Worm (Caenorhabditis elegans): Measurements from ENCODE around the gene F10A3.4.

The F10A3.4 gene

ce11 chrV:16127401-16127800, 21.5 kb upstream of the F10A3.4 start, which contains the start of gene fbxa-143:
fbxa-143 (minus strand) TSS chrV:16127501.
- TF ChIP-seq sptf-1 (tag; optimal IDR thresholded peaks at IDR 0.05) (no peak), elt-1 (tag; optimal IDR thresholded peaks at IDR 0.05; ENCODE audit: borderline replicate concordance, insufficient read depth) (no peak), drap-1 (GFP tag; optimal IDR thresholded peaks at IDR 0.05) (no peak), snpc-4 (tag; optimal IDR thresholded peaks at IDR 0.05) (no peak), flh-1 (GFP tag; optimal IDR thresholded peaks at IDR 0.05) (no peak), elt-3 (tag; optimal IDR thresholded peaks at IDR 0.05) (no peak), lin-13 (tag; optimal IDR thresholded peaks at IDR 0.05) (no peak), nhr-237 (tag; optimal IDR thresholded peaks at IDR 0.05) (no peak), ceh-83 (GFP tag; optimal IDR thresholded peaks at IDR 0.05) (no peak), nhr-28 (tag; optimal IDR thresholded peaks at IDR 0.05) (no peak), pha-4 (tag; optimal IDR thresholded peaks at IDR 0.05) (no peak), M03D4.4 (tag; optimal IDR thresholded peaks at IDR 0.05) (no peak), cnd-1 (tag; optimal IDR thresholded peaks at IDR 0.05) (no peak), ceh-39 (tag; optimal IDR thresholded peaks at IDR 0.05) (no peak), zip-8 (tag; optimal IDR thresholded peaks at IDR 0.05) (no peak), nhr-76 (tag; optimal IDR thresholded peaks at IDR 0.05) (no peak), mep-1 (tag; optimal IDR thresholded peaks at IDR 0.05) (no peak), ham-2 (GFP tag; optimal IDR thresholded peaks at IDR 0.05) (no peak)

- TF ChIP-seq ztf-11 (tag; optimal IDR thresholded peaks at IDR 0.05) = no peak
- TF ChIP-seq sptf-1 (tag; optimal IDR thresholded peaks at IDR 0.05) = no peak
- no peak for TF ChIP-seq nhr-28 (tag; optimal IDR thresholded peaks at IDR 0.05)
- TF ChIP-seq unc-62 (GFP tag; optimal IDR thresholded peaks at IDR 0.05) = no peak
- no peak for TF ChIP-seq nhr-2 (tag; optimal IDR thresholded peaks at IDR 0.05)
- no peak for TF ChIP-seq pha-4 (tag; optimal IDR thresholded peaks at IDR 0.05)
- TF ChIP-seq lin-13 (tag; optimal IDR thresholded peaks at IDR 0.05) = no peak
- no peak for TF ChIP-seq cnd-1 (tag; optimal IDR thresholded peaks at IDR 0.05)
- TF ChIP-seq elt-1 (tag; optimal IDR thresholded peaks at IDR 0.05; ENCODE audit: borderline replicate concordance, insufficient read depth) = no peak
- no peak for TF ChIP-seq flh-1 (GFP tag; optimal IDR thresholded peaks at IDR 0.05)
- no peak for TF ChIP-seq mls-2 (tag; optimal IDR thresholded peaks at IDR 0.05)
- TF ChIP-seq unc-39 (tag; optimal IDR thresholded peaks at IDR 0.05) = no peak
- TF ChIP-seq zip-8 (tag; optimal IDR thresholded peaks at IDR 0.05) = no peak
- TF ChIP-seq mab-5 (tag; optimal IDR thresholded peaks at IDR 0.05) = no peak
- TF ChIP-seq lsy-2 (tag; optimal IDR thresholded peaks at IDR 0.05) = no peak
- TF ChIP-seq bed-3 (GFP tag; optimal IDR thresholded peaks at IDR 0.05) = no peak
- no peak for TF ChIP-seq lin-32 (GFP tag; optimal IDR thresholded peaks at IDR 0.05)
These were observed 19.8 kb upstream of the F10A3.4 start for ce11 chrV:16129116-16129515.

- no peak for TF ChIP-seq zip-8 (tag; optimal IDR thresholded peaks at IDR 0.05)
- no peak for TF ChIP-seq ham-2 (GFP tag; optimal IDR thresholded peaks at IDR 0.05)
- no peak for TF ChIP-seq mep-1 (tag; optimal IDR thresholded peaks at IDR 0.05)
- no peak for TF ChIP-seq M03D4.4 (tag; optimal IDR thresholded peaks at IDR 0.05)
- no peak for TF ChIP-seq unc-62 (GFP tag; optimal IDR thresholded peaks at IDR 0.05)
- no peak for TF ChIP-seq drap-1 (GFP tag; optimal IDR thresholded peaks at IDR 0.05)
- no peak for TF ChIP-seq lsy-2 (tag; optimal IDR thresholded peaks at IDR 0.05)
- no peak for TF ChIP-seq bed-3 (GFP tag; optimal IDR thresholded peaks at IDR 0.05)
- TF ChIP-seq sem-2 (GFP tag; optimal IDR thresholded peaks at IDR 0.05) = no peak
- TF ChIP-seq unc-39 (tag; optimal IDR thresholded peaks at IDR 0.05) = no peak
- TF ChIP-seq ceh-43 (GFP tag; optimal IDR thresholded peaks at IDR 0.05) = no peak
- no peak for TF ChIP-seq ceh-83 (GFP tag; optimal IDR thresholded peaks at IDR 0.05)
- no peak for TF ChIP-seq ces-1 (GFP tag; optimal IDR thresholded peaks at IDR 0.05)
- no peak for TF ChIP-seq lin-13 (tag; optimal IDR thresholded peaks at IDR 0.05)
- TF ChIP-seq nhr-28 (tag; optimal IDR thresholded peaks at IDR 0.05) = no peak
- TF ChIP-seq sptf-1 (tag; optimal IDR thresholded peaks at IDR 0.05) = no peak
- TF ChIP-seq nhr-237 (tag; optimal IDR thresholded peaks at IDR 0.05) = no peak
These were observed 17.7 kb upstream of the F10A3.4 start, which contains the start of gene fbxa-142 for ce11 chrV:16131249-16131648. fbxa-142 (minus strand) TSS chrV:16131349.

- no peak for TF ChIP-seq mls-2 (tag; optimal IDR thresholded peaks at IDR 0.05)
- TF ChIP-seq ztf-11 (tag; optimal IDR thresholded peaks at IDR 0.05) = no peak
- no peak for TF ChIP-seq nhr-28 (tag; optimal IDR thresholded peaks at IDR 0.05)
- TF ChIP-seq nhr-2 (tag; optimal IDR thresholded peaks at IDR 0.05) = no peak
- no peak for TF ChIP-seq lin-13 (tag; optimal IDR thresholded peaks at IDR 0.05)
- TF ChIP-seq hlh-1 (tag; optimal IDR thresholded peaks at IDR 0.05) = no peak
- no peak for TF ChIP-seq sptf-1 (tag; optimal IDR thresholded peaks at IDR 0.05)
These were observed 16.7 kb upstream of the F10A3.4 start for ce11 chrV:16132215-16132614.

DNA sequence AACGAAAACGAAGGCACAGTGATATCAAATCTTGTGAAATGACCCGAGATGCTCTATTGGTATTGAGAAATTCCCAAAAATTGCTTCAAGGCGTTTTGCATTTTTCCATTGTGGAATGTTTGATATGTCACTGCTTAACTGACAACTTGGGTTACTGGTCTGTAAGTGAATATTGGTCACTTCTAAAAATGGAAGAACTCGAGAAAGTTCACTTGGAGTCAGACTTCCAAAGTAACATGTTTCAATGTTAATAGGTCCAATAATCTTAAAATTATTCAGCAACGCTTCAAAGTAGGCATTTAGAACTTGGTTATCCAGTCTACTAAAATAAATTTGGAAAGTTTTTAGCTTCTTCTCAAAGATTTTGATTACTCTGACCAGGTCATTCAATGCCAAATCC, 16.2 kb upstream of the F10A3.4 start, which contains the start of gene fbxa-144:
TSS of gene fbxa-144 (minus strand) at position 101 of the 400 bp plus-strand sequence.
- TF ChIP-seq mls-2 (tag; optimal IDR thresholded peaks at IDR 0.05) (no peak), flh-1 (GFP tag; optimal IDR thresholded peaks at IDR 0.05) (no peak), blmp-1 (tag; optimal IDR thresholded peaks at IDR 0.05) (no peak), tbx-8 (GFP tag; optimal IDR thresholded peaks at IDR 0.05) (no peak), hlh-1 (tag; optimal IDR thresholded peaks at IDR 0.05) (no peak), ceh-39 (tag; optimal IDR thresholded peaks at IDR 0.05) (no peak), ham-2 (GFP tag; optimal IDR thresholded peaks at IDR 0.05) (no peak), zip-8 (tag; optimal IDR thresholded peaks at IDR 0.05) (no peak), unc-120 (tag; optimal IDR thresholded peaks at IDR 0.05; ENCODE audit: poor library complexity, severe bottlenecking) (no peak), mab-5 (tag; optimal IDR thresholded peaks at IDR 0.05) (no peak), lin-32 (GFP tag; optimal IDR thresholded peaks at IDR 0.05) (no peak), lin-13 (tag; optimal IDR thresholded peaks at IDR 0.05) (no peak), elt-3 (tag; optimal IDR thresholded peaks at IDR 0.05) (no peak), pha-4 (tag; optimal IDR thresholded peaks at IDR 0.05) (no peak), lsy-2 (tag; optimal IDR thresholded peaks at IDR 0.05) (no peak)
